Fruit fly (Drosophila melanogaster) whole organism: ENCODE data around the gene pum.

ENCODE experiments used
- CG8478 ChIP-seq: fragments of >200 bp; optimal IDR thresholded peaks from 2 replicates; lab custom pipeline; 2018; ENCODE audit warnings: inconsistent platforms
- Dll ChIP-seq: fragments of >200 bp; optimal IDR thresholded peaks from 2 replicates; lab custom pipeline; 2017
- EcR ChIP-seq, 2 experiments: fragments of >200 bp; optimal IDR thresholded peaks; 2 replicates each; lab custom pipeline; 2017; ENCODE audit warnings: missing biosample characterization in 2 of 2, missing genetic modification characterization in 2 of 2, missing genetic modification reagents in 2 of 2
- pan ChIP-seq: fragments of >200 bp; optimal IDR thresholded peaks from 2 replicates; lab custom pipeline; 2017
- psq ChIP-seq: fragments of >200 bp; optimal IDR thresholded peaks from 2 replicates; lab custom pipeline; 2017
- usp ChIP-seq: fragments of >200 bp; optimal IDR thresholded peaks from 2 replicates; lab custom pipeline; 2017; ENCODE audit warnings: missing biosample characterization, missing genetic modification characterization, mixed read lengths

Gene pum

dm6 chr3R:9030006-9030749 lies 207.3 kb downstream of the pum start:
- TF ChIP-seq psq (lab: Kevin White, UChicago): no peak
- no peak for TF ChIP-seq CG8478
- TF ChIP-seq usp (GFP tag; lab: Kevin White, UChicago): no peak
- no peak for TF ChIP-seq Dll (lab: Kevin White, UChicago)
- TF ChIP-seq EcR (GFP tag; optimal IDR thresholded peaks at IDR 0.05; lab: Kevin White, UChicago): no peak
- TF ChIP-seq pan (lab: Kevin White, UChicago): no peak

dm6 chr3R:9029411-9029810 lies 208.1 kb downstream of the pum start:
- no peak for TF ChIP-seq Dll (lab: Kevin White, UChicago)
- no peak for TF ChIP-seq psq (lab: Kevin White, UChicago)
- TF ChIP-seq EcR (GFP tag; optimal IDR thresholded peaks at IDR 0.05; lab: Kevin White, UChicago): no peak
- TF ChIP-seq usp (GFP tag; lab: Kevin White, UChicago): no peak
- TF ChIP-seq CG8478: no peak
- TF ChIP-seq pan (lab: Kevin White, UChicago): no peak

- TF ChIP-seq CG8478 (no peak), psq (lab: Kevin White, UChicago) (no peak), Dll (lab: Kevin White, UChicago) (no peak), pan (lab: Kevin White, UChicago) (no peak), usp (GFP tag; lab: Kevin White, UChicago) (no peak), EcR (GFP tag; optimal IDR thresholded peaks at IDR 0.05; lab: Kevin White, UChicago) (no peak)
Observed at dm6 chr3R:9028690-9029089, 208.8 kb downstream of the pum start.

- TF ChIP-seq usp (GFP tag; lab: Kevin White, UChicago) (no peak), pan (lab: Kevin White, UChicago) (no peak), Dll (lab: Kevin White, UChicago) (no peak)
Observed at dm6 chr3R:9027082-9027481, 210.4 kb downstream of the pum start.

- TF ChIP-seq EcR (GFP tag; optimal IDR thresholded peaks at IDR 0.05; lab: Kevin White, UChicago) (no peak), usp (GFP tag; lab: Kevin White, UChicago) (no peak), CG8478 (no peak), psq (lab: Kevin White, UChicago) (no peak), Dll (lab: Kevin White, UChicago) (no peak), pan (lab: Kevin White, UChicago) (no peak)
Observed at dm6 chr3R:9024835-9025510, 212.5 kb downstream of the pum start.

dm6 chr3R:9023934-9024333 lies 213.5 kb downstream of the pum start:
- TF ChIP-seq Dll (lab: Kevin White, UChicago): no peak
- no peak for TF ChIP-seq CG8478
- no peak for TF ChIP-seq psq (lab: Kevin White, UChicago)
- no peak for TF ChIP-seq pan (lab: Kevin White, UChicago)
- no peak for TF ChIP-seq usp (GFP tag; lab: Kevin White, UChicago)
- TF ChIP-seq EcR (GFP tag; optimal IDR thresholded peaks at IDR 0.05; lab: Kevin White, UChicago): no peak

- TF ChIP-seq usp (GFP tag; lab: Kevin White, UChicago) (no peak), Dll (lab: Kevin White, UChicago) (no peak), pan (lab: Kevin White, UChicago) (no peak), psq (lab: Kevin White, UChicago) (no peak), EcR (GFP tag; optimal IDR thresholded peaks at IDR 0.05; lab: Kevin White, UChicago) (no peak), CG8478 (no peak)
Observed at dm6 chr3R:9019689-9020138, 217.8 kb downstream of the pum start, which contains the start of gene tgo. Gene tgo (minus strand): TSS chr3R:9020022.

- TF ChIP-seq pan (lab: Kevin White, UChicago) (no peak), psq (lab: Kevin White, UChicago) (no peak), Dll (lab: Kevin White, UChicago) (no peak), CG8478 (no peak), usp (GFP tag; lab: Kevin White, UChicago) (no peak), EcR (GFP tag; optimal IDR thresholded peaks at IDR 0.05; lab: Kevin White, UChicago) (no peak)
Observed at dm6 chr3R:9016869-9017268, 220.6 kb downstream of the pum start.
